Fruit fly (Drosophila melanogaster): Measurements from ENCODE around the gene Got2.

The Got2 gene

dm6 chr2L:1986343-1987280, 946 bp downstream of the Got2 start:
- no peak for TF ChIP-seq CG1024 (GFP tag; IDR thresholded peaks at IDR 0.05)
- peak; percentile 62 for TF ChIP-seq lbe (GFP tag; optimal IDR thresholded peaks at IDR 0.05)
- TF ChIP-seq chinmo (GFP tag; IDR thresholded peaks at IDR 0.05; ENCODE audit: partially characterized antibody): no peak
- peak; percentile 19 for TF ChIP-seq repo (GFP tag; optimal IDR thresholded peaks at IDR 0.05)
- peak; percentile 48 for TF ChIP-seq Myb (GFP tag; optimal IDR thresholded peaks at IDR 0.05)
- peak; percentile 48 for TF ChIP-seq bab2 (GFP tag; optimal IDR thresholded peaks at IDR 0.05)
- peak; percentile 11 for TF ChIP-seq Ets97D (GFP tag; optimal IDR thresholded peaks at IDR 0.05)
- peak; percentile 37 for TF ChIP-seq BtbVII (GFP tag; optimal IDR thresholded peaks at IDR 0.05)
- no peak for TF ChIP-seq tio (GFP tag; optimal IDR thresholded peaks at IDR 0.05)
- peak; percentile 66 for TF ChIP-seq CG18619 (GFP tag; optimal IDR thresholded peaks at IDR 0.05)
- no peak for TF ChIP-seq CG31365 (tag; optimal IDR thresholded peaks at IDR 0.05)
- peak; percentile 59 for TF ChIP-seq gem (tag; optimal IDR thresholded peaks at IDR 0.05)
- TF ChIP-seq Rfx (GFP tag; IDR thresholded peaks at IDR 0.05): peak; percentile 75
- TF ChIP-seq toy (GFP tag; IDR thresholded peaks at IDR 0.05): no peak
- TF ChIP-seq CG17359 (tag; optimal IDR thresholded peaks at IDR 0.05): peak; percentile 37
- TF ChIP-seq yki (optimal IDR thresholded peaks at IDR 0.05): no peak
- TF ChIP-seq sd (tag; optimal IDR thresholded peaks at IDR 0.05): peak; percentile 17
- TF ChIP-seq Dp (GFP tag; optimal IDR thresholded peaks at IDR 0.05): no peak
- peak; percentile 30 for TF ChIP-seq CG7928 (GFP tag; optimal IDR thresholded peaks at IDR 0.05)
- TF ChIP-seq CG11696 (GFP tag; IDR thresholded peaks at IDR 0.05): peak; percentile 42; the same call in 1 of the 2 replicates
- peak; percentile 38 for TF ChIP-seq CG8924 (tag; optimal IDR thresholded peaks at IDR 0.05)
- no peak for TF ChIP-seq nerfin-2 (GFP tag; IDR thresholded peaks at IDR 0.05; ENCODE audit: partially characterized antibody)
- TF ChIP-seq Lpt (GFP tag; optimal IDR thresholded peaks at IDR 0.05): no peak
- no peak for TF ChIP-seq C15 (GFP tag; IDR thresholded peaks at IDR 0.05)
- TF ChIP-seq row (GFP tag; IDR thresholded peaks at IDR 0.05): peak; percentile 73
- TF ChIP-seq al (GFP tag; IDR thresholded peaks at IDR 0.05): peak; percentile 51; the same call in 1 of the 2 replicates
- TF ChIP-seq sim (GFP tag; IDR thresholded peaks at IDR 0.05): no peak
- peak; percentile 25 for TF ChIP-seq jumu (GFP tag; optimal IDR thresholded peaks at IDR 0.05)
- TF ChIP-seq CG3847 (GFP tag; IDR thresholded peaks at IDR 0.05): peak; percentile 64
- TF ChIP-seq CG2202 (tag; optimal IDR thresholded peaks at IDR 0.05): no peak
- TF ChIP-seq Ssrp (tag; optimal IDR thresholded peaks at IDR 0.05): peak; percentile 11
- peak; percentile 20; the same call in 1 of the 2 replicates for TF ChIP-seq E2f2 (GFP tag; IDR thresholded peaks at IDR 0.05)
- no peak for TF ChIP-seq CG2129 (GFP tag; IDR thresholded peaks at IDR 0.05; ENCODE audit: partially characterized antibody)
- no peak for TF ChIP-seq Elba2 (GFP tag; optimal IDR thresholded peaks at IDR 0.05)
- TF ChIP-seq CG15479 (GFP tag; optimal IDR thresholded peaks at IDR 0.05): no peak
- no peak for TF ChIP-seq Atf3 (GFP tag; optimal IDR thresholded peaks at IDR 0.05)
- TF ChIP-seq ci (GFP tag; IDR thresholded peaks at IDR 0.05): 0 out of 3 replicates have a peak, but pooled peaks have one; percentile 38
- no peak for TF ChIP-seq Usf (GFP tag; optimal IDR thresholded peaks at IDR 0.05)
- TF ChIP-seq CG13775 (GFP tag; optimal IDR thresholded peaks at IDR 0.05): peak; percentile 48
- TF ChIP-seq NK7.1 (GFP tag; optimal IDR thresholded peaks at IDR 0.05): no peak
- peak; percentile 14 for TF ChIP-seq CG1603 (tag; optimal IDR thresholded peaks at IDR 0.05)
- no peak for TF ChIP-seq trem (tag; optimal IDR thresholded peaks at IDR 0.05)
- peak; percentile 21 for TF ChIP-seq CG1792 (GFP tag; optimal IDR thresholded peaks at IDR 0.05)
- no peak for TF ChIP-seq CG8765 (GFP tag; IDR thresholded peaks at IDR 0.05)
- no peak for TF ChIP-seq Neu2 (GFP tag; optimal IDR thresholded peaks at IDR 0.05; ENCODE audit: borderline replicate concordance)
- TF ChIP-seq CG17802 (tag; optimal IDR thresholded peaks at IDR 0.05): no peak
- no peak for TF ChIP-seq CG17612 (GFP tag; IDR thresholded peaks at IDR 0.05)
- no peak for TF ChIP-seq Dfd (GFP tag; optimal IDR thresholded peaks at IDR 0.05)
- peak; percentile 46 for TF ChIP-seq CG9817 (tag; optimal IDR thresholded peaks at IDR 0.05)

Measured in whole organism, embryonic.